Worm (Caenorhabditis elegans) whole organism, early embryonic: ENCODE measurements around the gene sulp-5.

Experiments
- B0310.2 ChIP-seq: sonication (generic microtip); optimal IDR thresholded peaks from 2 replicates; lab custom pipeline; 2016; ENCODE audit warnings: mild to moderate bottlenecking, missing genetic modification characterization, missing compliant biosample characterization
- ama-1 ChIP-seq: fragments of 150-350 bp; optimal IDR thresholded peaks from 2 replicates; lab custom pipeline; 2014

DNA sequence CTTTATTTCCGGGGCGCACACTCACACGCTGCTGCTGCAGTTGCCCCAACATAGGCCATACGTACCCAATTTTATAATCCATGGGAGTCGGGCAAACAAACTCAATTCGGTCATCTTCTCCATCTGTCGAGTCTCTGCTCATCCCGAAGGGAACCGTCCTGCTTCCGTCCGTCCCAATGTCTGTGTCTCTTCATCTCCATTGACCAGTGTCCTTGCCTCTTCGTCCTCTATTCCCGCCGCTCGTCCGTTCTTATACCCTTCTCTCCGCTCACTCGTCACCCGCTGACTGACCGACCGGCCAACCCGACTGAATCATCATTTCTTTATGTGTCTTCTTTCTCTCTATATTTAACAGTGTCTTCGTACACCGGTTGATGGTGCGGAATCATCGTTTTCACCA lies 35.0 kb upstream of the sulp-5 start:
- TF ChIP-seq ama-1 (no peak), B0310.2 (tag; lab: Kevin White, UChicago) (no peak)
